Fruit fly (Drosophila melanogaster): ENCODE results near the gene CG46465.

DNA sequence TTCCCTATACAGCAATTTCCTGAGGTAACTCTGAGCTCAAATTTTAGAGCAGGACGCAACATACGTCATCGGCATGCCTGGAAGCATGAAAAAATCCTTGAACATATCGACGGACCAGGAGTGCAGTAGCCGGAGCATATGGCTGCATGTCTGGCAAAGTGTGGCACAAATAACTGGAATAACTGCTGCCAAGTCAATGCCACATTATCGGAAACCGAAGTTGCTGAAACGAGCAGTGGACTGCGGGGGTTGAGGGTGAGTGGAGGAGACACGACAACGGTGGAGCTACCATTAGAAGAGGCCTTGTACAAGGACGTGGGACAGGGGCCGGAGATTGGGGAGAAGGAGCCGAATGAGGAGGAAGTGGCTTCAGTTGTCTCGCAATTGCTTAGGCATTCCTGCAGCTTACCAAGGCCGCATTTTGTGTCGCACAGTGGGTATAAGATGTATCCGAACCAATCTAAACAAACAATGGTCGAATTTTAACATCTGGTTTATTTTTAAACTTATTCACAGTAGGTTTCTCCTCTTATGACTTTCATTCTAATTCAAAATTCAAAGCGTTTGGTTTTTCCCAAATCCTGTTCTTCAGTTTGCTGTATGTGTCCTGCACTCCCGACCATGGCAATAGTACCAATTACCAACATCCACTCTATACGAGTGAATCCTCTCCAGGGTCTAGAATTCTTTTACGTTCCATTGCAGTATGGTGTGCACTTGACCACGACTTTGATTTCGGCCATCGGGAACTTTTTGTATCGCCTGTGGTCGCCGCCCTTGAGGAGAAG lies 46.3 kb upstream of the CG46465 start, which contains the start of gene CG46304:
- no peak for TF ChIP-seq CG33017 (tag; optimal IDR thresholded peaks at IDR 0.05)
- no peak for TF ChIP-seq CG7045 (GFP tag; optimal IDR thresholded peaks at IDR 0.05)
- TF ChIP-seq kay (GFP tag; ENCODE audit: borderline replicate concordance), result no peak
- no peak for TF ChIP-seq pad (GFP tag; optimal IDR thresholded peaks at IDR 0.05)
- TF ChIP-seq cnc (optimal IDR thresholded peaks at IDR 0.05), result no peak
- no peak for TF ChIP-seq CG14711 (tag; optimal IDR thresholded peaks at IDR 0.05)
- no peak for TF ChIP-seq CG7101 (tag; optimal IDR thresholded peaks at IDR 0.05)
- no peak for TF ChIP-seq Clk (GFP tag; optimal IDR thresholded peaks at IDR 0.05)
- TF ChIP-seq ovo (GFP tag; optimal IDR thresholded peaks at IDR 0.05), result no peak
- no peak for TF ChIP-seq Hr96 (GFP tag; optimal IDR thresholded peaks at IDR 0.05)
- TF ChIP-seq CG5204 (GFP tag; optimal IDR thresholded peaks at IDR 0.05), result no peak
- no peak for TF ChIP-seq CG11617 (GFP tag; optimal IDR thresholded peaks at IDR 0.05)

Data from whole organism, adult.